Worm (Caenorhabditis elegans) whole organism, young adult: Measurements from ENCODE around the gene zak-1.

ENCODE experiments used
- F49E8.2 ChIP-seq: sonication (generic microtip); optimal IDR thresholded peaks from 3 replicates; lab custom pipeline; 2017; ENCODE audit warnings: missing genetic modification characterization, mild to moderate bottlenecking, missing compliant biosample characterization, antibody characterized with exemption, moderate library complexity; ENCODE audit not compliant: insufficient read depth
- F52B5.7 ChIP-seq: sonication (generic microtip); optimal IDR thresholded peaks from 2 replicates; lab custom pipeline; 2016; ENCODE audit warnings: mild to moderate bottlenecking, missing genetic modification characterization, missing compliant biosample characterization
- ama-1 ChIP-seq, 3 experiments: fragments of 150-350 bp in 1 of 3; sonication (generic microtip) in 2 of 3; optimal IDR thresholded peaks; 2 replicates each; lab custom pipeline; 2014 to 2018; ENCODE audit warnings: missing biosample characterization in 2 of 3, missing genetic modification characterization in 2 of 3, missing genetic modification reagents in 2 of 3
- madf-3 ChIP-seq: fragments of 200-800 bp; sonication (Bioruptor generic); IDR thresholded peaks from 2 replicates; pipeline ENCODE4 v1.3.6; 2022; ENCODE audit warnings: missing genetic modification reagents, missing genetic modification characterization, missing compliant biosample characterization
- snpc-4 ChIP-seq, 5 experiments: fragments of 150-350 bp in 1 of 5; sonication (generic microtip) in 4 of 5; optimal IDR thresholded peaks; 2 replicates each; lab custom pipeline; 2014 to 2018; ENCODE audit warnings: missing genetic modification characterization in 5 of 5, missing biosample characterization in 3 of 5, antibody characterized with exemption in 2 of 5, mild to moderate bottlenecking in 2 of 5, missing compliant biosample characterization in 2 of 5, missing genotype in 2 of 5, moderate library complexity in 2 of 5, missing genetic modification reagents in 1 of 5

ce11 chrIII:6837320-6837719 is 19.3 kb downstream of the zak-1 start:
- TF ChIP-seq F49E8.2 (tag; lab: Kevin White, UChicago) (no peak), madf-3 (no peak), F52B5.7 (tag; lab: Kevin White, UChicago) (no peak), ama-1 (optimal IDR thresholded peaks at IDR 0.05; lab: Kevin White, UChicago) (no peak), ama-1 (GFP tag; optimal IDR thresholded peaks at IDR 0.05; lab: Kevin White, UChicago) (no peak), snpc-4 (GFP tag; optimal IDR thresholded peaks at IDR 0.05; lab: Kevin White, UChicago) (no peak), snpc-4 (tag; optimal IDR thresholded peaks at IDR 0.05; lab: Kevin White, UChicago) (no peak)
